Worm (Caenorhabditis elegans) whole organism, L3 larva: Measurements from ENCODE around the gene K07F5.14.

ENCODE experiments used
- nhr-12 ChIP-seq: fragments of 150-350 bp; optimal IDR thresholded peaks from 2 replicates; lab custom pipeline; 2014; ENCODE audit warnings: missing biosample characterization, missing genetic modification characterization
- nhr-28 ChIP-seq: fragments of 150-350 bp; optimal IDR thresholded peaks from 2 replicates; lab custom pipeline; 2014; ENCODE audit warnings: missing biosample characterization, missing genetic modification characterization
- nhr-77 ChIP-seq: fragments of 150-350 bp; optimal IDR thresholded peaks from 2 replicates; lab custom pipeline; 2014; ENCODE audit warnings: missing biosample characterization, missing genetic modification characterization
- pqm-1 ChIP-seq: fragments of 150-350 bp; optimal IDR thresholded peaks from 2 replicates; lab custom pipeline; 2017; ENCODE audit warnings: missing biosample characterization, missing genetic modification characterization, inconsistent platforms
- snpc-4 ChIP-seq: fragments of 150-350 bp; optimal IDR thresholded peaks from 2 replicates; lab custom pipeline; 2014; ENCODE audit warnings: missing biosample characterization, missing genetic modification characterization
- ztf-11 ChIP-seq: fragments of 150-350 bp; optimal IDR thresholded peaks from 2 replicates; lab custom pipeline; 2014; ENCODE audit warnings: missing biosample characterization, missing genetic modification characterization

DNA sequence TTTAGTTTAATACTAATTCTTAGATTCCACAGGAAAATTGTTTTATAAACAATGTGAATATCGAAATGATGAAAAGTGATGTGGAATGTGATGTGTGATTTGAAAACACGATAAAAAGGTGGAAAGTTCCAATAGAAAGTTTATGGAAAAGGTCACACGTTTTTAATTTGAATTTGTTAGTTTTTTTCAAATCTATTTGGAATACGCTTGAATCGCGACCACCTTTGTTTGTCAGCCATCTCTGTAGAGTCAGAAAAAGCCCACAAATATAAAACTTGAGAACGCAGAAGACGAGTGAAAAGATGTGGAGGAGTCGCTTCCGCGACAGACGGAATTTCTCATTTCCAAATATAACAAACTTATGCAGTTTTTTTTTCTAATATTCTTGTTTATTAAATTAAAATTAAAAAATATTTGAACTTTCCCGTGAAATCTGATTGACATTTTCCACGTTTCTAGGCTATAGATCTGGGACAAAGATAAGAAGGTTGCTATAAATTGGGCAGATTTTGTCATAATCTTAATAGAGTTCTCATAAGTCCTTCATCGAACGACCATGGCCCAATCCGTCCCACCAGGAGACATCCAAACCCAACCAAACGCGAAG lies 20.9 kb upstream of the K07F5.14 start, which contains the start of the genes kin-24 and msp-56:
- TF ChIP-seq snpc-4 (tag; lab: Kevin White, UChicago) = no peak
- TF ChIP-seq ztf-11 = no peak
- no peak for TF ChIP-seq pqm-1 (tag; lab: Kevin White, UChicago)
- no peak for TF ChIP-seq nhr-28 (tag; lab: Kevin White, UChicago)
- TF ChIP-seq nhr-12 (tag; lab: Kevin White, UChicago) = no peak
- no peak for TF ChIP-seq nhr-77 (tag; lab: Kevin White, UChicago)
